Worm (Caenorhabditis elegans): ENCODE measurements around the gene DH11.2.
A peak's percentile ranks its signal among the peaks of the same experiment; 100 is the strongest.

ce11 chrII:8015483-8015938, 2.9 kb downstream of the DH11.2 start:
- TF ChIP-seq nfyb-1 (GFP tag; IDR thresholded peaks at IDR 0.05) (peak; percentile 58), nhr-80 (tag; optimal IDR thresholded peaks at IDR 0.05) (no peak), ceh-58 (GFP tag; IDR thresholded peaks at IDR 0.05) (no peak), pha-4 (tag; optimal IDR thresholded peaks at IDR 0.05) (peak; percentile 14), unc-130 (GFP tag; optimal IDR thresholded peaks at IDR 0.05) (peak; percentile 74), ama-1 (optimal IDR thresholded peaks at IDR 0.05) (no peak), ama-1 (GFP tag; optimal IDR thresholded peaks at IDR 0.05) (no peak), nhr-90 (tag; optimal IDR thresholded peaks at IDR 0.05) (peak; percentile 22), Y53F4B.3 (GFP tag; IDR thresholded peaks at IDR 0.05) (no peak), cebp-2 (GFP tag; IDR thresholded peaks at IDR 0.05) (no peak)
